Worm (Caenorhabditis elegans) whole organism, L1 larva: ENCODE data around the gene T11G6.2.

Source experiments
- C34B4.2 ChIP-seq: sonication (generic microtip); optimal IDR thresholded peaks from 2 replicates; lab custom pipeline; 2017; ENCODE audit warnings: mild to moderate bottlenecking, missing genetic modification characterization, missing compliant biosample characterization
- F16B12.6 ChIP-seq: fragments of 150-350 bp; optimal IDR thresholded peaks from 2 replicates; lab custom pipeline; 2014; ENCODE audit warnings: missing biosample characterization, missing genetic modification characterization
- Y116A8C.19 ChIP-seq: sonication (generic microtip); optimal IDR thresholded peaks from 2 replicates; lab custom pipeline; 2016; ENCODE audit warnings: missing compliant biosample characterization, missing genetic modification characterization, borderline replicate concordance
- alr-1 ChIP-seq: fragments of 200-800 bp; sonication (Bioruptor generic); optimal IDR thresholded peaks from 2 replicates; lab custom pipeline; 2018; ENCODE audit warnings: borderline replicate concordance, mild to moderate bottlenecking, missing genetic modification characterization, missing compliant biosample characterization
- ama-1 ChIP-seq: fragments of 150-350 bp; optimal IDR thresholded peaks from 2 replicates; lab custom pipeline; 2014
- blmp-1 ChIP-seq: fragments of 150-350 bp; optimal IDR thresholded peaks from 2 replicates; lab custom pipeline; 2014; ENCODE audit warnings: missing biosample characterization, missing genetic modification characterization
- ceh-63 ChIP-seq: fragments of 200-800 bp; sonication (Bioruptor generic); optimal IDR thresholded peaks from 2 replicates; lab custom pipeline; 2018; ENCODE audit warnings: mild to moderate bottlenecking, missing genetic modification characterization, missing compliant biosample characterization
- ceh-82 ChIP-seq, 3 experiments: fragments of 150-350 bp in 1 of 3; sonication (generic microtip) in 2 of 3; optimal IDR thresholded peaks; 2 replicates each; lab custom pipeline; 2014 to 2017; ENCODE audit warnings: missing biosample characterization in 3 of 3, missing genetic modification characterization in 3 of 3
- ceh-90 ChIP-seq: sonication (generic microtip); optimal IDR thresholded peaks from 2 replicates; lab custom pipeline; 2016; ENCODE audit warnings: missing genetic modification characterization, missing compliant biosample characterization
- dpl-1 ChIP-seq, 3 experiments: fragments of 150-350 bp in 2 of 3; sonication (generic microtip) in 1 of 3; optimal IDR thresholded peaks; 2 replicates each; lab custom pipeline; 2014 to 2017; ENCODE audit warnings: missing biosample characterization in 3 of 3, missing genetic modification characterization in 3 of 3, missing genetic modification reagents in 3 of 3
- dsc-1 ChIP-seq: sonication (generic microtip); optimal IDR thresholded peaks from 2 replicates; lab custom pipeline; 2016; ENCODE audit warnings: mild to moderate bottlenecking, missing genetic modification characterization, missing compliant biosample characterization
- efl-3 ChIP-seq: fragments of 200-800 bp; sonication (Bioruptor generic); optimal IDR thresholded peaks from 2 replicates; lab custom pipeline; 2018; ENCODE audit warnings: mild to moderate bottlenecking, missing genetic modification characterization, missing compliant biosample characterization
- egl-27 ChIP-seq, 2 experiments: fragments of 150-350 bp in 1 of 2; sonication (generic microtip); optimal IDR thresholded peaks; 3 replicates each; lab custom pipeline; 2017 to 2018; ENCODE audit warnings: missing biosample characterization in 2 of 2, missing genetic modification characterization in 2 of 2, missing genetic modification reagents in 2 of 2
- elt-3 ChIP-seq, 6 experiments: fragments of 150-350 bp in 1 of 6; sonication (generic microtip); optimal IDR thresholded peaks; 2 replicates each; lab custom pipeline; 2017 to 2018; ENCODE audit warnings: missing biosample characterization in 6 of 6, missing genetic modification characterization in 6 of 6, inconsistent platforms in 1 of 6
- fkh-8 ChIP-seq: sonication (generic microtip); optimal IDR thresholded peaks from 2 replicates; lab custom pipeline; 2016; ENCODE audit warnings: mild to moderate bottlenecking, missing genetic modification characterization, missing compliant biosample characterization
- fos-1 ChIP-seq: fragments of 150-350 bp; optimal IDR thresholded peaks from 2 replicates; lab custom pipeline; 2014; ENCODE audit warnings: missing biosample characterization, missing genetic modification characterization
- hlh-17 ChIP-seq: fragments of 200-800 bp; sonication (Bioruptor generic); optimal IDR thresholded peaks from 2 replicates; lab custom pipeline; 2018; ENCODE audit warnings: missing genetic modification characterization, mild to moderate bottlenecking, missing compliant biosample characterization, moderate library complexity, borderline replicate concordance
- hlh-4 ChIP-seq: sonication (generic microtip); optimal IDR thresholded peaks from 2 replicates; lab custom pipeline; 2016; ENCODE audit warnings: mild to moderate bottlenecking, missing genetic modification characterization, missing compliant biosample characterization
- hpl-2 ChIP-seq: fragments of 150-350 bp; optimal IDR thresholded peaks from 2 replicates; lab custom pipeline; 2014; ENCODE audit warnings: missing biosample characterization, missing genetic modification reagents, missing genetic modification characterization
- irx-1 ChIP-seq: sonication (generic microtip); optimal IDR thresholded peaks from 2 replicates; lab custom pipeline; 2016; ENCODE audit warnings: missing genetic modification characterization, missing compliant biosample characterization
- isw-1 ChIP-seq: fragments of 200-800 bp; sonication (Bioruptor generic); IDR thresholded peaks from 2 replicates; pipeline ENCODE4 v1.3.6; 2022; ENCODE audit warnings: missing genetic modification characterization, missing compliant biosample characterization
- lin-13 ChIP-seq: fragments of 150-350 bp; optimal IDR thresholded peaks from 2 replicates; lab custom pipeline; 2014; ENCODE audit warnings: missing biosample characterization, missing genetic modification reagents, missing genetic modification characterization
- lin-14 ChIP-seq: fragments of 200-800 bp; sonication (Bioruptor generic); optimal IDR thresholded peaks from 2 replicates; lab custom pipeline; 2018; ENCODE audit warnings: mild to moderate bottlenecking, missing genetic modification characterization, moderate library complexity, missing compliant biosample characterization
- lin-15B ChIP-seq: fragments of 150-350 bp; sonication (generic microtip); optimal IDR thresholded peaks from 3 replicates; lab custom pipeline; 2014; ENCODE audit warnings: missing biosample characterization, missing genetic modification characterization
- lin-35 ChIP-seq, 2 experiments: fragments of 150-350 bp; optimal IDR thresholded peaks; 2 replicates each; lab custom pipeline; 2014; ENCODE audit warnings: missing biosample characterization in 2 of 2, missing genetic modification characterization in 2 of 2, missing genetic modification reagents in 2 of 2
- lsy-2 ChIP-seq, 2 experiments: fragments of 150-350 bp; optimal IDR thresholded peaks; 2 replicates each; lab custom pipeline; 2014; ENCODE audit warnings: missing biosample characterization in 2 of 2, missing genetic modification characterization in 2 of 2
- mab-9 ChIP-seq: fragments of 200-800 bp; sonication (Bioruptor generic); IDR thresholded peaks from 2 replicates; pipeline ENCODE4 v1.3.6; 2022; ENCODE audit warnings: missing genetic modification reagents, missing genetic modification characterization, missing compliant biosample characterization
- mef-2 ChIP-seq: fragments of 150-350 bp; optimal IDR thresholded peaks from 2 replicates; lab custom pipeline; 2014; ENCODE audit warnings: missing biosample characterization, missing genetic modification characterization
- mep-1 ChIP-seq: fragments of 150-350 bp; optimal IDR thresholded peaks from 2 replicates; lab custom pipeline; 2014; ENCODE audit warnings: missing biosample characterization, missing genetic modification characterization
- nhr-11 ChIP-seq: fragments of 150-350 bp; optimal IDR thresholded peaks from 2 replicates; lab custom pipeline; 2014; ENCODE audit warnings: missing biosample characterization, missing genetic modification characterization
- nhr-12 ChIP-seq: sonication (generic microtip); optimal IDR thresholded peaks from 2 replicates; lab custom pipeline; 2017; ENCODE audit warnings: missing biosample characterization, missing genetic modification characterization
- nhr-237 ChIP-seq: fragments of 150-350 bp; optimal IDR thresholded peaks from 2 replicates; lab custom pipeline; 2014; ENCODE audit warnings: missing biosample characterization, missing genetic modification characterization
- nhr-28 ChIP-seq: fragments of 150-350 bp; optimal IDR thresholded peaks from 2 replicates; lab custom pipeline; 2014; ENCODE audit warnings: missing biosample characterization, missing genetic modification characterization
- nhr-47 ChIP-seq: sonication (generic microtip); optimal IDR thresholded peaks from 2 replicates; lab custom pipeline; 2016; ENCODE audit warnings: mild to moderate bottlenecking, missing genetic modification characterization, moderate library complexity, missing compliant biosample characterization
- nhr-71 ChIP-seq: sonication (generic microtip); optimal IDR thresholded peaks from 2 replicates; lab custom pipeline; 2016; ENCODE audit warnings: mild to moderate bottlenecking, missing genetic modification characterization, moderate library complexity, missing compliant biosample characterization
- nhr-76 ChIP-seq: sonication (generic microtip); optimal IDR thresholded peaks from 2 replicates; lab custom pipeline; 2017; ENCODE audit warnings: missing biosample characterization, missing genetic modification characterization
- nhr-90 ChIP-seq: sonication (generic microtip); optimal IDR thresholded peaks from 2 replicates; lab custom pipeline; 2016; ENCODE audit warnings: mild to moderate bottlenecking, missing genetic modification characterization, missing compliant biosample characterization; ENCODE audit not compliant: poor library complexity
- pqm-1 ChIP-seq: sonication (generic microtip); optimal IDR thresholded peaks from 3 replicates; lab custom pipeline; 2017; ENCODE audit warnings: missing biosample characterization, missing genetic modification characterization
- snpc-4 ChIP-seq: fragments of 150-350 bp; optimal IDR thresholded peaks from 2 replicates; lab custom pipeline; 2014; ENCODE audit warnings: missing biosample characterization, missing genetic modification characterization
- sox-4 ChIP-seq: sonication (generic microtip); optimal IDR thresholded peaks from 2 replicates; lab custom pipeline; 2016; ENCODE audit warnings: missing genetic modification characterization, missing compliant biosample characterization
- sup-37 ChIP-seq: fragments of 200-800 bp; sonication (Bioruptor generic); optimal IDR thresholded peaks from 2 replicates; lab custom pipeline; 2018; ENCODE audit warnings: mild to moderate bottlenecking, missing genetic modification characterization, missing compliant biosample characterization
- swsn-7 ChIP-seq: sonication (generic microtip); optimal IDR thresholded peaks from 2 replicates; lab custom pipeline; 2016; ENCODE audit warnings: missing genetic modification characterization, missing compliant biosample characterization
- tlp-1 ChIP-seq: fragments of 150-350 bp; optimal IDR thresholded peaks from 2 replicates; lab custom pipeline; 2014; ENCODE audit warnings: missing biosample characterization, missing genetic modification characterization
- unc-130 ChIP-seq: fragments of 150-350 bp; optimal IDR thresholded peaks from 2 replicates; lab custom pipeline; 2017; ENCODE audit warnings: missing biosample characterization, missing genetic modification characterization, inconsistent platforms
- unc-30 ChIP-seq: sonication (generic microtip); optimal IDR thresholded peaks from 2 replicates; lab custom pipeline; 2017; ENCODE audit warnings: missing biosample characterization, missing genetic modification characterization
- unc-86 ChIP-seq: sonication (generic microtip); optimal IDR thresholded peaks from 2 replicates; lab custom pipeline; 2016; ENCODE audit warnings: missing genetic modification characterization, missing compliant biosample characterization
- unc-98 ChIP-seq: fragments of 200-800 bp; sonication (Bioruptor generic); IDR thresholded peaks from 2 replicates; pipeline ENCODE4 v1.3.6; 2022; ENCODE audit warnings: missing genetic modification characterization, missing compliant biosample characterization
- vab-15 ChIP-seq: sonication (generic microtip); optimal IDR thresholded peaks from 2 replicates; lab custom pipeline; 2017; ENCODE audit warnings: missing genotype, mild to moderate bottlenecking, missing genetic modification characterization, missing compliant biosample characterization
- xbp-1 ChIP-seq: sonication (generic microtip); optimal IDR thresholded peaks from 2 replicates; lab custom pipeline; 2016; ENCODE audit warnings: missing genetic modification characterization, missing compliant biosample characterization
- zag-1 ChIP-seq: fragments of 150-350 bp; optimal IDR thresholded peaks from 2 replicates; lab custom pipeline; 2014; ENCODE audit warnings: missing biosample characterization, missing genetic modification characterization
- zip-4 ChIP-seq: fragments of 200-800 bp; sonication (Bioruptor generic); optimal IDR thresholded peaks from 2 replicates; lab custom pipeline; 2018; ENCODE audit warnings: mild to moderate bottlenecking, missing genetic modification characterization, moderate library complexity, missing compliant biosample characterization
- ztf-11 ChIP-seq, 2 experiments: sonication (generic microtip); optimal IDR thresholded peaks; 2 replicates each; lab custom pipeline; 2016 to 2017; ENCODE audit warnings: missing genetic modification characterization in 2 of 2, missing biosample characterization in 1 of 2, missing compliant biosample characterization in 1 of 2
- ztf-4 ChIP-seq: fragments of 150-350 bp; optimal IDR thresholded peaks from 2 replicates; lab custom pipeline; 2014; ENCODE audit warnings: missing biosample characterization, missing genetic modification characterization

T11G6.2 gene

ce11 chrIV:10842705-10843364 lies 15.5 kb downstream of the T11G6.2 start, which contains the start of gene T11G6.5 (continued):
- TF ChIP-seq egl-27 (tag; optimal IDR thresholded peaks at IDR 0.05; lab: Kevin White, UChicago) = no peak
- no peak for TF ChIP-seq lin-14 (GFP tag; lab: Kevin White, UChicago)
- TF ChIP-seq ceh-82 (tag; optimal IDR thresholded peaks at IDR 0.05; lab: Kevin White, UChicago) = peak in 1 of 3 experiments; percentile 33
- no peak for TF ChIP-seq lin-13
- no peak for TF ChIP-seq zip-4 (GFP tag; lab: Kevin White, UChicago)
- TF ChIP-seq blmp-1 = peak; percentile 4
- TF ChIP-seq vab-15 = no peak
- TF ChIP-seq pqm-1 (tag; lab: Kevin White, UChicago) = no peak
- TF ChIP-seq hlh-4 (tag; lab: Kevin White, UChicago) = no peak
- no peak for TF ChIP-seq ama-1 (lab: Kevin White, UChicago)
- no peak for TF ChIP-seq sox-4 (tag; lab: Kevin White, UChicago)
- TF ChIP-seq nhr-47 (tag; lab: Kevin White, UChicago) = peak; percentile 10
- no peak for TF ChIP-seq sup-37 (GFP tag; lab: Kevin White, UChicago)
- TF ChIP-seq efl-3 (GFP tag; lab: Kevin White, UChicago) = no peak
- TF ChIP-seq isw-1 (GFP tag; lab: Robert Waterston, UW) = no peak
- no peak for TF ChIP-seq unc-98 (GFP tag; lab: Robert Waterston, UW)
- no peak for TF ChIP-seq nhr-11 (tag; lab: Kevin White, UChicago)
- no peak for TF ChIP-seq tlp-1 (tag; lab: Kevin White, UChicago)
- TF ChIP-seq Y116A8C.19 (tag; lab: Kevin White, UChicago) = no peak
- TF ChIP-seq hpl-2 (GFP tag; lab: Kevin White, UChicago) = no peak
- TF ChIP-seq nhr-28 (tag; lab: Kevin White, UChicago) = no peak
- TF ChIP-seq irx-1 (tag; lab: Kevin White, UChicago) = no peak
- TF ChIP-seq nhr-90 = no peak
- TF ChIP-seq nhr-71 (tag; lab: Kevin White, UChicago) = peak; percentile 48
- peak; percentile 3 to 65 for TF ChIP-seq lin-35 (GFP tag; optimal IDR thresholded peaks at IDR 0.05; lab: Kevin White, UChicago)
- TF ChIP-seq zag-1 (tag; lab: Kevin White, UChicago) = no peak
- TF ChIP-seq mep-1 (tag; lab: Kevin White, UChicago) = peak; percentile 45
- TF ChIP-seq fkh-8 (tag; lab: Kevin White, UChicago) = no peak
- TF ChIP-seq mef-2 (tag; lab: Kevin White, UChicago) = no peak
- TF ChIP-seq ztf-4 (tag; lab: Kevin White, UChicago) = no peak
- TF ChIP-seq lin-15B (tag; lab: Kevin White, UChicago) = no peak
- no peak for TF ChIP-seq ceh-63 (GFP tag; lab: Kevin White, UChicago)
- TF ChIP-seq dpl-1 (GFP tag; optimal IDR thresholded peaks at IDR 0.05; lab: Kevin White, UChicago) = peak in 2 of 3 experiments; percentile 46 to 51
- TF ChIP-seq xbp-1 (tag; lab: Kevin White, UChicago) = peak; percentile 37
- TF ChIP-seq dsc-1 (tag; lab: Kevin White, UChicago) = peak; percentile 3
- no peak for TF ChIP-seq nhr-76 (tag; lab: Kevin White, UChicago)
- no peak for TF ChIP-seq hlh-17 (GFP tag; lab: Kevin White, UChicago)
- TF ChIP-seq ceh-90 (tag; lab: Kevin White, UChicago) = no peak
- TF ChIP-seq fos-1 (tag; lab: Kevin White, UChicago) = no peak
- peak; percentile 16 for TF ChIP-seq swsn-7 (tag; lab: Kevin White, UChicago)
- no peak for TF ChIP-seq ztf-11 (tag; optimal IDR thresholded peaks at IDR 0.05; lab: Kevin White, UChicago)
- TF ChIP-seq unc-130 (tag; lab: Kevin White, UChicago) = peak; percentile 14
- no peak for TF ChIP-seq unc-86 (tag; lab: Kevin White, UChicago)
- peak; percentile 6 for TF ChIP-seq snpc-4 (tag; lab: Kevin White, UChicago)
- peak; percentile 81 for TF ChIP-seq F16B12.6 (tag; lab: Kevin White, UChicago)
- TF ChIP-seq nhr-237 (tag; lab: Kevin White, UChicago) = no peak
- TF ChIP-seq alr-1 (tag; lab: Kevin White, UChicago) = no peak
- TF ChIP-seq nhr-12 (tag; lab: Kevin White, UChicago) = no peak
- TF ChIP-seq unc-30 (tag; lab: Kevin White, UChicago) = no peak
- TF ChIP-seq elt-3 (tag; optimal IDR thresholded peaks at IDR 0.05; lab: Kevin White, UChicago) = no peak
- peak; percentile 87 to 97 for TF ChIP-seq lsy-2 (tag; optimal IDR thresholded peaks at IDR 0.05; lab: Kevin White, UChicago)
- TF ChIP-seq C34B4.2 = no peak
- TF ChIP-seq mab-9 = no peak
